Fruit fly (Drosophila melanogaster) whole organism, embryonic: ENCODE results near the gene CG2691.

ENCODE experiments used
- Antp ChIP-seq: fragments of 200-800 bp; sonication (Bioruptor generic); optimal IDR thresholded peaks from 3 replicates; lab custom pipeline; 2016; ENCODE audit warnings: missing biosample characterization, missing genetic modification characterization
- Asciz ChIP-seq: fragments of 200-800 bp; sonication (Bioruptor generic); optimal IDR thresholded peaks from 2 replicates; lab custom pipeline; 2017; ENCODE audit warnings: missing biosample characterization, mild to moderate bottlenecking, missing genetic modification characterization, missing genetic modification reagents
- Bgb ChIP-seq: fragments of 200-800 bp; sonication (Bioruptor generic); IDR thresholded peaks from 2 replicates; pipeline ENCODE4 v1.3.6; 2022; ENCODE audit warnings: missing biosample characterization, missing genetic modification characterization; ENCODE audit not compliant: partially characterized antibody
- CG11398 ChIP-seq: fragments of 200-800 bp; sonication (Bioruptor generic); optimal IDR thresholded peaks from 2 replicates; lab custom pipeline; 2016; ENCODE audit warnings: missing biosample characterization, missing genetic modification characterization
- CG11456 ChIP-seq: fragments of 200-800 bp; sonication (Bioruptor generic); IDR thresholded peaks from 3 replicates; pipeline ENCODE4 v1.3.6; 2022; ENCODE audit warnings: missing biosample characterization, missing genetic modification characterization
- CG14667 ChIP-seq: fragments of 200-800 bp; sonication (Bioruptor generic); IDR thresholded peaks from 2 replicates; pipeline ENCODE4 v1.3.6; 2022; ENCODE audit warnings: missing biosample characterization, missing genetic modification characterization
- CG15601 ChIP-seq: fragments of 200-800 bp; sonication (Bioruptor generic); optimal IDR thresholded peaks from 3 replicates; lab custom pipeline; 2019; ENCODE audit warnings: missing biosample characterization, mild to moderate bottlenecking, missing genetic modification characterization, moderate library complexity
- CG1603 ChIP-seq: fragments of 200-800 bp; sonication (Bioruptor generic); optimal IDR thresholded peaks from 2 replicates; lab custom pipeline; 2019; ENCODE audit warnings: missing biosample characterization, mild to moderate bottlenecking, missing genetic modification characterization, moderate library complexity
- CG1647 ChIP-seq: fragments of 200-800 bp; sonication (Bioruptor generic); optimal IDR thresholded peaks from 3 replicates; lab custom pipeline; 2016; ENCODE audit warnings: missing biosample characterization, missing genetic modification characterization
- CG17568 ChIP-seq: fragments of 200-800 bp; sonication (Bioruptor generic); optimal IDR thresholded peaks from 2 replicates; lab custom pipeline; 2018; ENCODE audit warnings: missing biosample characterization, mild to moderate bottlenecking, missing genetic modification characterization, moderate library complexity
- CG17912 ChIP-seq: fragments of 200-800 bp; sonication (Bioruptor generic); optimal IDR thresholded peaks from 2 replicates; lab custom pipeline; 2018; ENCODE audit warnings: missing biosample characterization, mild to moderate bottlenecking, missing genetic modification characterization
- CG18011 ChIP-seq: fragments of 200-800 bp; sonication (Bioruptor generic); optimal IDR thresholded peaks from 2 replicates; lab custom pipeline; 2017; ENCODE audit warnings: missing biosample characterization, missing genetic modification characterization, mild to moderate bottlenecking, moderate library complexity, missing genotype
- CG2202 ChIP-seq: fragments of 200-800 bp; sonication (Bioruptor generic); optimal IDR thresholded peaks from 2 replicates; lab custom pipeline; 2018; ENCODE audit warnings: missing biosample characterization, mild to moderate bottlenecking, missing genetic modification characterization
- CG2712 ChIP-seq: fragments of 200-800 bp; optimal IDR thresholded peaks from 3 replicates; lab custom pipeline; 2019; ENCODE audit warnings: missing biosample characterization, mild to moderate bottlenecking, missing genetic modification characterization, moderate library complexity
- CG3838 ChIP-seq: fragments of 200-800 bp; sonication (Bioruptor generic); optimal IDR thresholded peaks from 3 replicates; lab custom pipeline; 2016; ENCODE audit warnings: missing biosample characterization, missing genetic modification characterization
- CG3847 ChIP-seq: fragments of 200-800 bp; sonication (Bioruptor generic); IDR thresholded peaks from 2 replicates; pipeline ENCODE4 v1.3.6; 2022; ENCODE audit warnings: missing biosample characterization, missing genetic modification characterization
- CG4707 ChIP-seq: fragments of 200-800 bp; sonication (Bioruptor generic); optimal IDR thresholded peaks from 2 replicates; lab custom pipeline; 2018; ENCODE audit warnings: missing biosample characterization, mild to moderate bottlenecking, missing genetic modification characterization, moderate library complexity
- CG5953 ChIP-seq: fragments of 200-800 bp; sonication (Bioruptor generic); IDR thresholded peaks from 2 replicates; pipeline ENCODE4 v1.3.6; 2022; ENCODE audit warnings: missing biosample characterization, missing genetic modification characterization
- CG6791 ChIP-seq: fragments of 200-800 bp; sonication (Bioruptor generic); IDR thresholded peaks from 3 replicates; pipeline ENCODE4 v1.3.6; 2022; ENCODE audit warnings: missing biosample characterization, missing genetic modification characterization; ENCODE audit not compliant: partially characterized antibody
- CG7786 ChIP-seq: fragments of 200-800 bp; sonication (Bioruptor generic); optimal IDR thresholded peaks from 2 replicates; lab custom pipeline; 2016; ENCODE audit warnings: missing biosample characterization, missing genetic modification characterization
- CG7928 ChIP-seq: fragments of 200-800 bp; sonication (Bioruptor generic); optimal IDR thresholded peaks from 2 replicates; lab custom pipeline; 2017; ENCODE audit warnings: missing biosample characterization, mild to moderate bottlenecking, missing genetic modification characterization
- CG7963 ChIP-seq: fragments of 200-800 bp; sonication (Bioruptor generic); IDR thresholded peaks from 3 replicates; pipeline ENCODE4 v1.3.6; 2022; ENCODE audit warnings: missing biosample characterization, missing genetic modification characterization; ENCODE audit not compliant: partially characterized antibody
- CG8281 ChIP-seq: fragments of 200-800 bp; sonication (Bioruptor generic); optimal IDR thresholded peaks from 2 replicates; lab custom pipeline; 2018; ENCODE audit warnings: missing biosample characterization, mild to moderate bottlenecking, missing genetic modification characterization, moderate library complexity
- CG9876 ChIP-seq: fragments of 200-800 bp; sonication (Bioruptor generic); optimal IDR thresholded peaks from 2 replicates; lab custom pipeline; 2016; ENCODE audit warnings: missing biosample characterization, missing genetic modification characterization
- CG9932 ChIP-seq: fragments of 200-800 bp; sonication (Bioruptor generic); IDR thresholded peaks from 2 replicates; pipeline ENCODE4 v1.3.6; 2022; ENCODE audit warnings: missing biosample characterization, missing genetic modification characterization
- Dfd ChIP-seq, 2 experiments: fragments of >200 bp; optimal IDR thresholded peaks; 2 replicates each; lab custom pipeline; 2017; ENCODE audit warnings: missing biosample characterization in 2 of 2, missing genetic modification characterization in 2 of 2
- Dref ChIP-seq: fragments of 200-800 bp; sonication (Bioruptor generic); IDR thresholded peaks from 2 replicates; pipeline ENCODE4 v1.3.6; 2022; ENCODE audit warnings: missing biosample characterization, missing genetic modification characterization
- GATAe ChIP-seq: fragments of 200-800 bp; sonication (Bioruptor generic); conservative IDR thresholded peaks from 2 replicates; pipeline ENCODE4 v1.3.6; 2022; ENCODE audit warnings: missing biosample characterization, missing genetic modification characterization
- HLHmδ ChIP-seq: fragments of 200-800 bp; sonication (Bioruptor generic); optimal IDR thresholded peaks from 2 replicates; lab custom pipeline; 2018; ENCODE audit warnings: missing biosample characterization, mild to moderate bottlenecking, missing genetic modification characterization, moderate library complexity
- Hr3 ChIP-seq: fragments of 200-800 bp; sonication (Bioruptor generic); optimal IDR thresholded peaks from 3 replicates; lab custom pipeline; 2016; ENCODE audit warnings: missing biosample characterization, missing genetic modification characterization
- NfI ChIP-seq: fragments of 200-800 bp; sonication (Bioruptor generic); optimal IDR thresholded peaks from 3 replicates; lab custom pipeline; 2018; ENCODE audit warnings: missing biosample characterization, mild to moderate bottlenecking, missing genetic modification characterization, moderate library complexity
- Scr ChIP-seq: fragments of 200-800 bp; sonication (Bioruptor generic); IDR thresholded peaks from 2 replicates; pipeline ENCODE4 v1.3.6; 2022; ENCODE audit warnings: missing biosample characterization, missing genetic modification characterization; ENCODE audit not compliant: partially characterized antibody
- TFAM ChIP-seq: fragments of 200-800 bp; sonication (Bioruptor generic); optimal IDR thresholded peaks from 2 replicates; lab custom pipeline; 2017; ENCODE audit warnings: missing biosample characterization, missing genetic modification characterization, inconsistent platforms
- Xrp1 ChIP-seq: fragments of 200-800 bp; sonication (Bioruptor generic); IDR thresholded peaks from 2 replicates; pipeline ENCODE4 v1.3.6; 2022; ENCODE audit warnings: missing biosample characterization, missing genetic modification characterization
- chinmo ChIP-seq: fragments of 200-800 bp; sonication (Bioruptor generic); IDR thresholded peaks from 4 replicates; pipeline ENCODE4 v1.3.6; 2022; ENCODE audit warnings: missing biosample characterization, missing genetic modification characterization; ENCODE audit not compliant: partially characterized antibody
- dmrt99B ChIP-seq: fragments of 200-800 bp; sonication (Bioruptor generic); optimal IDR thresholded peaks from 2 replicates; lab custom pipeline; 2018; ENCODE audit warnings: missing biosample characterization, mild to moderate bottlenecking, missing genetic modification characterization, moderate library complexity
- emc ChIP-seq: fragments of 200-800 bp; sonication (Bioruptor generic); optimal IDR thresholded peaks from 2 replicates; lab custom pipeline; 2016; ENCODE audit warnings: missing biosample characterization, missing genetic modification characterization
- fd102C ChIP-seq: fragments of 200-800 bp; sonication (Bioruptor generic); optimal IDR thresholded peaks from 2 replicates; lab custom pipeline; 2018; ENCODE audit warnings: missing biosample characterization, mild to moderate bottlenecking, missing genetic modification characterization, moderate library complexity
- fu2 ChIP-seq: fragments of 200-800 bp; sonication (Bioruptor generic); optimal IDR thresholded peaks from 2 replicates; lab custom pipeline; 2016; ENCODE audit warnings: missing biosample characterization, missing genetic modification characterization
- gt ChIP-seq: fragments of 200-800 bp; sonication (Bioruptor generic); IDR thresholded peaks from 2 replicates; pipeline ENCODE4 v1.3.6; 2022; ENCODE audit warnings: missing biosample characterization, missing genetic modification characterization
- hbn ChIP-seq: fragments of 200-800 bp; sonication (Bioruptor generic); IDR thresholded peaks from 2 replicates; pipeline ENCODE4 v1.3.6; 2022; ENCODE audit warnings: missing biosample characterization, missing genetic modification characterization; ENCODE audit not compliant: partially characterized antibody
- kni ChIP-seq: fragments of 200-800 bp; sonication (Bioruptor generic); optimal IDR thresholded peaks from 3 replicates; lab custom pipeline; 2017; ENCODE audit warnings: mild to moderate bottlenecking, missing biosample characterization, missing genetic modification reagents, missing genetic modification characterization
- lab ChIP-seq: fragments of 200-800 bp; sonication (Bioruptor generic); optimal IDR thresholded peaks from 3 replicates; lab custom pipeline; 2017; ENCODE audit warnings: missing biosample characterization, missing genetic modification characterization, mild to moderate bottlenecking, moderate library complexity, missing genetic modification reagents
- nerfin-1 ChIP-seq: fragments of 200-800 bp; sonication (Bioruptor generic); optimal IDR thresholded peaks from 3 replicates; lab custom pipeline; 2019; ENCODE audit warnings: missing biosample characterization, mild to moderate bottlenecking, missing genetic modification characterization, moderate library complexity
- onecut ChIP-seq: fragments of 200-800 bp; sonication (Bioruptor generic); IDR thresholded peaks from 2 replicates; pipeline ENCODE4 v1.3.6; 2022; ENCODE audit warnings: missing biosample characterization, missing genetic modification characterization
- pros ChIP-seq: fragments of 200-800 bp; sonication (Bioruptor generic); optimal IDR thresholded peaks from 3 replicates; lab custom pipeline; 2019; ENCODE audit warnings: missing biosample characterization, mild to moderate bottlenecking, missing genetic modification characterization, moderate library complexity
- repo ChIP-seq: fragments of 200-800 bp; sonication (Bioruptor generic); optimal IDR thresholded peaks from 2 replicates; lab custom pipeline; 2016; ENCODE audit warnings: missing biosample characterization, missing genetic modification characterization
- tll ChIP-seq, 2 experiments: fragments of 200-800 bp in 1 of 2; fragments of >200 bp in 1 of 2; sonication (Bioruptor generic) in 1 of 2; optimal IDR thresholded peaks; 2 replicates each; lab custom pipeline; 2017 to 2019; ENCODE audit warnings: missing biosample characterization in 2 of 2, missing genetic modification characterization in 2 of 2, mild to moderate bottlenecking in 1 of 2, moderate library complexity in 1 of 2
- tx ChIP-seq: fragments of 200-800 bp; sonication (Bioruptor generic); optimal IDR thresholded peaks from 2 replicates; lab custom pipeline; 2016; ENCODE audit warnings: missing biosample characterization, missing genetic modification characterization
- unpg ChIP-seq: fragments of 200-800 bp; sonication (Bioruptor generic); optimal IDR thresholded peaks from 3 replicates; lab custom pipeline; 2018; ENCODE audit warnings: missing biosample characterization, mild to moderate bottlenecking, missing genetic modification characterization, moderate library complexity

CG2691 gene

DNA sequence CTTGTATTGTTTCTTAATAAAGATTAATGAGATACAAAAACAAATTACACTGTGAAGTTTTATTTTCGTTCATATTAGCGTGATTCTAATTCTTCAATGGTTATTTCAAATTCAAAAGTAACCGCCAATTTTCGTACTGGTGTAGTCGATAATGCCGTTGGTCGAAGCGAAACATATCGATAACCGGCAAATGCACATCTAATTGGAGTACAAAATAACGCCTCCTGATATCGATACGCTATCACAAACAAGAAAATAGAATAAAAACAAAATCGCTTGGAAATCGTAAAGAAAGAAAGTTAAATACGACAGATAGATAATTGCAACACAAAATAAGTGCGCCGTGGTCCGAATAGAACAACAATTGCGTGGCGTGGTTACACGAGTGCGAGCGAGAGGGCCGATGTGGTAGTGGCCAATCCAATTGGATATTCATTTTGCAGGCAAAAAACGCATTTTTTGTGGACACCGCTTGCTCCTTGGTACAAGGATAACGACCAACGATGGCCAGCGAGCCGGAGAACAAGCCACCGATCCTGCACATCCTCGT, 18.2 kb downstream of the CG2691 start (continued):
- TF ChIP-seq TFAM (GFP tag; lab: Kevin White, UChicago), result no peak
- TF ChIP-seq unpg (GFP tag; lab: Kevin White, UChicago), result no peak
- peak; percentile 79 for TF ChIP-seq Dref
- TF ChIP-seq Hr3 (GFP tag; lab: Kevin White, UChicago), result no peak
- no peak for TF ChIP-seq CG5953 (GFP tag; lab: Robert Waterston, UW)
- TF ChIP-seq kni (GFP tag; lab: Kevin White, UChicago), result no peak
- TF ChIP-seq CG14667 (GFP tag; lab: Robert Waterston, UW), result no peak
- TF ChIP-seq CG15601 (tag; lab: Kevin White, UChicago), result no peak
- TF ChIP-seq CG7786, result no peak
- TF ChIP-seq emc (GFP tag; lab: Kevin White, UChicago), result no peak
- no peak for TF ChIP-seq onecut (GFP tag; lab: Robert Waterston, UW)
- no peak for TF ChIP-seq GATAe (GFP tag; lab: Robert Waterston, UW)
- TF ChIP-seq CG17568 (GFP tag; lab: Kevin White, UChicago), result no peak
- no peak for TF ChIP-seq CG8281 (tag; lab: Kevin White, UChicago)
- TF ChIP-seq CG7963 (GFP tag; lab: Robert Waterston, UW), result peak; percentile 57; the same call in 2 of the 3 replicates
- no peak for TF ChIP-seq CG7928 (GFP tag; lab: Kevin White, UChicago)
- no peak for TF ChIP-seq CG18011 (GFP tag; lab: Kevin White, UChicago)
- no peak for TF ChIP-seq dmrt99B
- no peak for TF ChIP-seq Asciz
- no peak for TF ChIP-seq tx (GFP tag; lab: Kevin White, UChicago)
- TF ChIP-seq CG6791 (GFP tag; lab: Robert Waterston, UW), result peak; percentile 64
- no peak for TF ChIP-seq Antp (GFP tag; lab: Kevin White, UChicago)
- no peak for TF ChIP-seq CG3838
- no peak for TF ChIP-seq fu2
- TF ChIP-seq NfI (GFP tag; lab: Kevin White, UChicago), result no peak
- no peak for TF ChIP-seq CG1647
- no peak for TF ChIP-seq Dfd (GFP tag; optimal IDR thresholded peaks at IDR 0.05; lab: Kevin White, UChicago)
- TF ChIP-seq nerfin-1, result no peak
- TF ChIP-seq gt (GFP tag; lab: Robert Waterston, UW), result no peak
- 0 out of 4 replicates have a peak, but pooled peaks have one; percentile 43 for TF ChIP-seq chinmo (GFP tag; lab: Robert Waterston, UW)
- TF ChIP-seq CG3847 (GFP tag; lab: Robert Waterston, UW), result no peak
- TF ChIP-seq CG11456 (GFP tag; lab: Robert Waterston, UW), result no peak
- TF ChIP-seq CG17912, result no peak
- peak; percentile 71 for TF ChIP-seq Bgb (GFP tag; lab: Robert Waterston, UW)
- TF ChIP-seq lab (GFP tag; lab: Kevin White, UChicago), result no peak
- TF ChIP-seq fd102C (GFP tag; lab: Kevin White, UChicago), result no peak
- no peak for TF ChIP-seq pros
- TF ChIP-seq tll (GFP tag; optimal IDR thresholded peaks at IDR 0.05; lab: Kevin White, UChicago), result no peak
- TF ChIP-seq HLHmδ (GFP tag; lab: Kevin White, UChicago), result no peak
- TF ChIP-seq CG1603 (tag; lab: Kevin White, UChicago), result peak; percentile 42
- no peak for TF ChIP-seq Xrp1 (GFP tag; lab: Robert Waterston, UW)
- TF ChIP-seq CG2712 (tag; lab: Kevin White, UChicago), result no peak
- TF ChIP-seq CG9876 (GFP tag; lab: Kevin White, UChicago), result no peak
- TF ChIP-seq Scr, result peak; percentile 78
- TF ChIP-seq CG11398, result no peak
- TF ChIP-seq hbn (GFP tag; lab: Robert Waterston, UW), result peak; percentile 74
- TF ChIP-seq repo, result no peak
- no peak for TF ChIP-seq CG9932 (GFP tag; lab: Robert Waterston, UW)
- no peak for TF ChIP-seq CG2202 (tag; lab: Kevin White, UChicago)
- TF ChIP-seq CG4707 (GFP tag; lab: Kevin White, UChicago), result no peak
